Fruit fly (Drosophila melanogaster) whole organism, embryonic: Measurements from ENCODE around the gene CG32079.

Experiments used
- Adf1 ChIP-seq: fragments of 200-800 bp; sonication (Bioruptor generic); IDR thresholded peaks from 2 replicates; pipeline ENCODE4 v1.3.6; 2022; ENCODE audit warnings: missing biosample characterization, missing genetic modification characterization
- Bgb ChIP-seq: fragments of 200-800 bp; sonication (Bioruptor generic); IDR thresholded peaks from 2 replicates; pipeline ENCODE4 v1.3.6; 2022; ENCODE audit warnings: missing biosample characterization, missing genetic modification characterization; ENCODE audit not compliant: partially characterized antibody
- CG10462 ChIP-seq: fragments of 200-800 bp; sonication (Bioruptor generic); optimal IDR thresholded peaks from 2 replicates; lab custom pipeline; 2016; ENCODE audit warnings: missing biosample characterization, missing genetic modification characterization
- CG13287 ChIP-seq: fragments of 200-800 bp; sonication (Bioruptor generic); IDR thresholded peaks from 2 replicates; pipeline ENCODE4 v1.3.6; 2022; ENCODE audit warnings: missing biosample characterization, missing genetic modification characterization; ENCODE audit not compliant: partially characterized antibody
- CG13624 ChIP-seq: fragments of 200-800 bp; sonication (Bioruptor generic); optimal IDR thresholded peaks from 2 replicates; lab custom pipeline; 2016; ENCODE audit warnings: missing biosample characterization, missing genetic modification characterization
- CG13775 ChIP-seq: fragments of 200-800 bp; sonication (Bioruptor generic); optimal IDR thresholded peaks from 3 replicates; lab custom pipeline; 2017; ENCODE audit warnings: missing biosample characterization, mild to moderate bottlenecking, missing genetic modification characterization
- CG13894 ChIP-seq: fragments of 200-800 bp; sonication (Bioruptor generic); optimal IDR thresholded peaks from 3 replicates; lab custom pipeline; 2018; ENCODE audit warnings: missing biosample characterization, mild to moderate bottlenecking, missing genetic modification characterization, moderate library complexity
- CG14860 ChIP-seq: fragments of 200-800 bp; sonication (Bioruptor generic); IDR thresholded peaks from 3 replicates; pipeline ENCODE4 v1.3.6; 2022; ENCODE audit warnings: missing biosample characterization, missing genetic modification characterization; ENCODE audit not compliant: partially characterized antibody
- CG1603 ChIP-seq: fragments of 200-800 bp; sonication (Bioruptor generic); optimal IDR thresholded peaks from 2 replicates; lab custom pipeline; 2019; ENCODE audit warnings: missing biosample characterization, mild to moderate bottlenecking, missing genetic modification characterization, moderate library complexity
- CG17802 ChIP-seq: fragments of 200-800 bp; sonication (Bioruptor generic); optimal IDR thresholded peaks from 2 replicates; lab custom pipeline; 2018; ENCODE audit warnings: missing biosample characterization, mild to moderate bottlenecking, missing genetic modification characterization, moderate library complexity
- CG2120 ChIP-seq: fragments of 200-800 bp; sonication (Bioruptor generic); optimal IDR thresholded peaks from 3 replicates; lab custom pipeline; 2016; ENCODE audit warnings: missing biosample characterization, missing genetic modification characterization
- CG31365 ChIP-seq: fragments of 200-800 bp; sonication (Bioruptor generic); optimal IDR thresholded peaks from 2 replicates; lab custom pipeline; 2018; ENCODE audit warnings: missing biosample characterization, mild to moderate bottlenecking, missing genetic modification characterization
- CG31441 ChIP-seq: fragments of 200-800 bp; sonication (Bioruptor generic); IDR thresholded peaks from 2 replicates; pipeline ENCODE4 v1.3.6; 2022; ENCODE audit warnings: missing biosample characterization, missing genetic modification characterization
- CG32772 ChIP-seq: fragments of 200-800 bp; sonication (Bioruptor generic); IDR thresholded peaks from 2 replicates; pipeline ENCODE4 v1.3.6; 2022; ENCODE audit warnings: missing biosample characterization, missing genetic modification characterization
- CG34376 ChIP-seq: fragments of 200-800 bp; sonication (Bioruptor generic); optimal IDR thresholded peaks from 2 replicates; lab custom pipeline; 2018; ENCODE audit warnings: missing biosample characterization, mild to moderate bottlenecking, missing genetic modification characterization
- CG42726 ChIP-seq: fragments of 200-800 bp; sonication (Bioruptor generic); IDR thresholded peaks from 2 replicates; pipeline ENCODE4 v1.3.6; 2022; ENCODE audit warnings: missing biosample characterization, missing genetic modification characterization; ENCODE audit not compliant: partially characterized antibody
- CG4707 ChIP-seq: fragments of 200-800 bp; sonication (Bioruptor generic); optimal IDR thresholded peaks from 2 replicates; lab custom pipeline; 2018; ENCODE audit warnings: missing biosample characterization, mild to moderate bottlenecking, missing genetic modification characterization, moderate library complexity
- CG6813 ChIP-seq: fragments of 200-800 bp; sonication (Bioruptor generic); optimal IDR thresholded peaks from 2 replicates; lab custom pipeline; 2017; ENCODE audit warnings: missing biosample characterization, missing genetic modification characterization, mild to moderate bottlenecking, moderate library complexity, missing genetic modification reagents
- CG7928 ChIP-seq: fragments of 200-800 bp; sonication (Bioruptor generic); optimal IDR thresholded peaks from 2 replicates; lab custom pipeline; 2017; ENCODE audit warnings: missing biosample characterization, mild to moderate bottlenecking, missing genetic modification characterization
- CG8388 ChIP-seq: fragments of 200-800 bp; sonication (Bioruptor generic); optimal IDR thresholded peaks from 2 replicates; lab custom pipeline; 2019; ENCODE audit warnings: missing biosample characterization, mild to moderate bottlenecking, missing genetic modification characterization, moderate library complexity
- CG9727 ChIP-seq: fragments of 200-800 bp; sonication (Bioruptor generic); optimal IDR thresholded peaks from 3 replicates; lab custom pipeline; 2017; ENCODE audit warnings: missing biosample characterization, mild to moderate bottlenecking, missing genetic modification characterization
- CrebB ChIP-seq: fragments of 200-800 bp; sonication (Bioruptor generic); optimal IDR thresholded peaks from 3 replicates; lab custom pipeline; 2018; ENCODE audit warnings: missing biosample characterization, mild to moderate bottlenecking, missing genetic modification characterization
- Doc3 ChIP-seq: fragments of 200-800 bp; sonication (Bioruptor generic); IDR thresholded peaks from 3 replicates; pipeline ENCODE4 v1.3.6; 2022; ENCODE audit warnings: missing biosample characterization, missing genetic modification characterization; ENCODE audit not compliant: partially characterized antibody
- Hr3 ChIP-seq: fragments of 200-800 bp; sonication (Bioruptor generic); optimal IDR thresholded peaks from 3 replicates; lab custom pipeline; 2016; ENCODE audit warnings: missing biosample characterization, missing genetic modification characterization
- Opbp ChIP-seq: fragments of 200-800 bp; sonication (Bioruptor generic); IDR thresholded peaks from 3 replicates; pipeline ENCODE4 v1.3.6; 2022; ENCODE audit warnings: missing biosample characterization, missing genetic modification characterization; ENCODE audit not compliant: partially characterized antibody
- Pdp1 ChIP-seq, 2 experiments: fragments of 200-800 bp; sonication (Bioruptor generic); optimal IDR thresholded peaks; 3 replicates each; lab custom pipeline; 2016; ENCODE audit warnings: missing biosample characterization in 2 of 2, missing genetic modification characterization in 2 of 2, mild to moderate bottlenecking in 1 of 2, moderate library complexity in 1 of 2
- Spps ChIP-seq: fragments of 200-800 bp; sonication (Bioruptor generic); optimal IDR thresholded peaks from 2 replicates; lab custom pipeline; 2018; ENCODE audit warnings: missing biosample characterization, mild to moderate bottlenecking, missing genetic modification characterization
- Tbp ChIP-seq: fragments of >200 bp; optimal IDR thresholded peaks from 2 replicates; lab custom pipeline; 2018; ENCODE audit warnings: missing biosample characterization, missing genetic modification characterization
- Trl ChIP-seq, 3 experiments: fragments of >200 bp in 2 of 3; fragments of 200-800 bp in 1 of 3; sonication (Bioruptor generic) in 1 of 3; optimal IDR thresholded peaks; 2 replicates in 1 of 3; 3 replicates in 2 of 3; lab custom pipeline; 2016 to 2017; ENCODE audit warnings: missing biosample characterization in 1 of 3, missing genetic modification characterization in 1 of 3
- bcd ChIP-seq: fragments of 200-800 bp; sonication (Bioruptor generic); optimal IDR thresholded peaks from 2 replicates; lab custom pipeline; 2017; ENCODE audit warnings: missing biosample characterization, mild to moderate bottlenecking, missing genetic modification characterization
- bsh ChIP-seq, 2 experiments: fragments of 200-800 bp; sonication (Bioruptor generic); optimal IDR thresholded peaks; 2 replicates each; lab custom pipeline; 2017 to 2018; ENCODE audit warnings: mild to moderate bottlenecking in 2 of 2, missing biosample characterization in 2 of 2, missing genetic modification characterization in 2 of 2, moderate library complexity in 1 of 2
- chif ChIP-seq, 2 experiments: fragments of 200-800 bp; sonication (Bioruptor generic); optimal IDR thresholded peaks; 3 replicates each; lab custom pipeline; 2016; ENCODE audit warnings: missing biosample characterization in 2 of 2, missing genetic modification characterization in 2 of 2
- da ChIP-seq: fragments of 200-800 bp; sonication (Bioruptor generic); optimal IDR thresholded peaks from 2 replicates; lab custom pipeline; 2016; ENCODE audit warnings: missing biosample characterization, missing genetic modification characterization
- dm ChIP-seq: fragments of 200-800 bp; sonication (Bioruptor generic); optimal IDR thresholded peaks from 3 replicates; lab custom pipeline; 2016; ENCODE audit warnings: missing biosample characterization, missing genetic modification characterization
- ewg ChIP-seq: fragments of 200-800 bp; sonication (Bioruptor generic); optimal IDR thresholded peaks from 3 replicates; lab custom pipeline; 2017; ENCODE audit warnings: mild to moderate bottlenecking, missing biosample characterization, missing genetic modification reagents, missing genetic modification characterization
- fd96Cb ChIP-seq: fragments of 200-800 bp; sonication (Bioruptor generic); optimal IDR thresholded peaks from 2 replicates; lab custom pipeline; 2018; ENCODE audit warnings: missing biosample characterization, mild to moderate bottlenecking, missing genetic modification characterization, moderate library complexity
- fu2 ChIP-seq: fragments of 200-800 bp; sonication (Bioruptor generic); optimal IDR thresholded peaks from 2 replicates; lab custom pipeline; 2016; ENCODE audit warnings: missing biosample characterization, missing genetic modification characterization
- grau ChIP-seq: fragments of 200-800 bp; optimal IDR thresholded peaks from 3 replicates; lab custom pipeline; 2019; ENCODE audit warnings: missing biosample characterization, mild to moderate bottlenecking, missing genetic modification characterization, moderate library complexity
- gsb ChIP-seq: fragments of 200-800 bp; sonication (Bioruptor generic); IDR thresholded peaks from 2 replicates; pipeline ENCODE4 v1.3.6; 2022; ENCODE audit warnings: missing biosample characterization, missing genetic modification characterization
- kah ChIP-seq: fragments of 200-800 bp; sonication (Bioruptor generic); optimal IDR thresholded peaks from 2 replicates; lab custom pipeline; 2018; ENCODE audit warnings: missing biosample characterization, mild to moderate bottlenecking, missing genetic modification characterization
- nerfin-1 ChIP-seq: fragments of 200-800 bp; sonication (Bioruptor generic); optimal IDR thresholded peaks from 3 replicates; lab custom pipeline; 2019; ENCODE audit warnings: missing biosample characterization, mild to moderate bottlenecking, missing genetic modification characterization, moderate library complexity
- peb ChIP-seq: fragments of 200-800 bp; sonication (Bioruptor generic); IDR thresholded peaks from 2 replicates; pipeline ENCODE4 v1.3.6; 2022; ENCODE audit warnings: missing biosample characterization, missing genetic modification characterization
- pita ChIP-seq: fragments of 200-800 bp; sonication (Bioruptor generic); optimal IDR thresholded peaks from 2 replicates; lab custom pipeline; 2017; ENCODE audit warnings: missing biosample characterization, mild to moderate bottlenecking, missing genetic modification characterization
- tup ChIP-seq: fragments of 200-800 bp; sonication (Bioruptor generic); optimal IDR thresholded peaks from 2 replicates; lab custom pipeline; 2016; ENCODE audit warnings: missing biosample characterization, mild to moderate bottlenecking, missing genetic modification characterization, moderate library complexity
- twi ChIP-seq: fragments of 200-800 bp; optimal IDR thresholded peaks from 2 replicates; lab custom pipeline; 2019; ENCODE audit warnings: missing biosample characterization, mild to moderate bottlenecking, missing genetic modification characterization, moderate library complexity
- vnd ChIP-seq: fragments of 200-800 bp; sonication (Bioruptor generic); IDR thresholded peaks from 3 replicates; pipeline ENCODE4 v1.3.6; 2022; ENCODE audit warnings: missing biosample characterization, missing genetic modification characterization; ENCODE audit not compliant: partially characterized antibody
- z ChIP-seq: fragments of 200-800 bp; sonication (Bioruptor generic); IDR thresholded peaks from 3 replicates; pipeline ENCODE4 v1.3.6; 2022; ENCODE audit warnings: missing biosample characterization, missing genetic modification characterization

Gene CG32079

DNA sequence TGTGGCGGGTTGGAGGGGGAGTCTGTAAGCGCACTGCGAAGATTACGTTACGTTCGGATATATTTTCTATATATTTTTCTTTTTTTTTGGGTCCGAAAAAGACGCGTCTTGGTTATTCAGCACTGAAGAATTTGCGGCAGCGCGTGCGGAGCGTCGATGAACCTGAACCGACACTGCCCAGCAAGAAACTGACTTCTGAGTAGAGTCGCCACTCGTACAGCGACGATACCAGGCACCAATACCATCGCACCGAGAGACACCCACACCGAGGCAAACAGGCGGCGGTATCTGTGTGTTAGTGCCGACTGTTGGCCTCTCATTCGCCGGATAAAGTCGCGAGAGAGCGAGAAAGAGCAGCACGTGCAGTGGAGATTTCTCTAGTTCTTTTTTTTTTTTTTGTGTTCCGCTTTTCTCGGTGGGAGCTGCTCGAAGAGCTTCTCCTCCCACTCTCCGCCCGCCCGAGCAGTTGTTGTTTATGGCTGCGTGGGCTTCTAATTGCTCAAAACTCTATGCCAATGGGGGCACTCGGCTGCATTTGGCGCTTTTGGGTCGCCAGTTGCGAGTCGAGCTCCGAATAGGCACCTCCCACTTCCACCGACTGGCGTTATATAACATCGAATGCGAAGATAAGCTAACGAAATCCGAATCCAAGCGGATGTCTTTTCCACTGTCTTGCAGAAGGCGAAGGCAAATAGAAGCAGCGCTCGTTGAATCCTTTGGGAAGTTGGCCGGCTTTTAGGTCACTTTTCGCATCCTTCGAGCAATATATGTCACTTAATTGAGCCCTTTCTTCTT is 16.2 kb upstream of the CG32079 start, which contains the start of gene klu (continued):
- TF ChIP-seq Bgb (GFP tag; lab: Robert Waterston, UW): peak; percentile 52; the same call in 1 of the 2 replicates
- TF ChIP-seq ewg (GFP tag; lab: Kevin White, UChicago): no peak
- peak; percentile 31 for TF ChIP-seq CG34376 (GFP tag; lab: Kevin White, UChicago)
- TF ChIP-seq z (GFP tag; lab: Robert Waterston, UW): peak; percentile 58; the same call in 1 of the 3 replicates
- TF ChIP-seq bcd: no peak
- TF ChIP-seq nerfin-1 (tag; lab: Kevin White, UChicago): peak; percentile 87
- no peak for TF ChIP-seq fd96Cb (tag; lab: Kevin White, UChicago)
- no peak for TF ChIP-seq CG4707 (GFP tag; lab: Kevin White, UChicago)
- TF ChIP-seq Spps: no peak
- TF ChIP-seq Opbp (GFP tag; lab: Robert Waterston, UW): peak; percentile 46; the same call in 1 of the 3 replicates
- TF ChIP-seq Trl (optimal IDR thresholded peaks at IDR 0.05; lab: Kevin White, UChicago): peak; percentile 80 to 83
- no peak for TF ChIP-seq Trl (GFP tag; optimal IDR thresholded peaks at IDR 0.05; lab: Kevin White, UChicago)
- no peak for TF ChIP-seq CG10462 (GFP tag; lab: Kevin White, UChicago)
- TF ChIP-seq chif (GFP tag; optimal IDR thresholded peaks at IDR 0.05; lab: Kevin White, UChicago): no peak
- TF ChIP-seq Tbp: no peak
- TF ChIP-seq CG17802: no peak
- TF ChIP-seq CG13894 (tag; lab: Kevin White, UChicago): peak; percentile 35
- no peak for TF ChIP-seq tup (GFP tag; lab: Kevin White, UChicago)
- no peak for TF ChIP-seq CG13775 (GFP tag; lab: Kevin White, UChicago)
- no peak for TF ChIP-seq gsb (GFP tag; lab: Robert Waterston, UW)
- TF ChIP-seq bsh (GFP tag; optimal IDR thresholded peaks at IDR 0.05; lab: Kevin White, UChicago): peak in 1 of 2 experiments; percentile 72
- TF ChIP-seq CG14860 (GFP tag; lab: Robert Waterston, UW): no peak
- no peak for TF ChIP-seq CG2120 (GFP tag; lab: Kevin White, UChicago)
- TF ChIP-seq Pdp1 (GFP tag; optimal IDR thresholded peaks at IDR 0.05; lab: Kevin White, UChicago): peak in 1 of 2 experiments; percentile 94
- TF ChIP-seq pita: no peak
- TF ChIP-seq CG6813: no peak
- no peak for TF ChIP-seq CrebB (tag; lab: Kevin White, UChicago)
- no peak for TF ChIP-seq fu2 (GFP tag; lab: Kevin White, UChicago)
- no peak for TF ChIP-seq Doc3 (GFP tag; lab: Robert Waterston, UW)
- peak; percentile 18 for TF ChIP-seq dm (GFP tag; lab: Kevin White, UChicago)
- TF ChIP-seq CG31365 (tag; lab: Kevin White, UChicago): no peak
- TF ChIP-seq Hr3 (GFP tag; lab: Kevin White, UChicago): no peak

dm6 chr3L:11010410-11010827 is 14.9 kb upstream of the CG32079 start:
- peak; percentile 20; the same call in 1 of the 2 replicates for TF ChIP-seq CG42726 (GFP tag; lab: Robert Waterston, UW)
- TF ChIP-seq peb (GFP tag; lab: Robert Waterston, UW): 0 out of 2 replicates have a peak, but pooled peaks have one; percentile 17
- TF ChIP-seq CG1603 (tag; lab: Kevin White, UChicago): no peak
- TF ChIP-seq da (GFP tag; lab: Kevin White, UChicago): peak; percentile 51
- no peak for TF ChIP-seq grau (tag; lab: Kevin White, UChicago)
- TF ChIP-seq CG32772 (GFP tag; lab: Robert Waterston, UW): peak; percentile 99
- TF ChIP-seq kah (GFP tag; lab: Kevin White, UChicago): peak; percentile 8
- no peak for TF ChIP-seq CG8388 (GFP tag; lab: Kevin White, UChicago)
- no peak for TF ChIP-seq CG31441
- TF ChIP-seq CG9727 (GFP tag; lab: Kevin White, UChicago): no peak
- TF ChIP-seq vnd: 0 out of 3 replicates have a peak, but pooled peaks have one; percentile 45
- peak; percentile 25 for TF ChIP-seq CG13624 (GFP tag; lab: Kevin White, UChicago)
- no peak for TF ChIP-seq twi
- peak; percentile 89 for TF ChIP-seq Adf1
- TF ChIP-seq CG13287: peak; percentile 54; the same call in 1 of the 2 replicates
- TF ChIP-seq CG7928: no peak
